Worm (Caenorhabditis elegans): ENCODE measurements around the gene sri-53.
A peak's percentile ranks its signal among the peaks of the same experiment; 100 is the strongest.

The sri-53 gene

ce11 chrII:3225200-3225599, 22.8 kb upstream of the sri-53 start, which contains the start of gene ZC239.16:
Gene ZC239.16, minus strand, starts transcription at chrII:3225319.
- TF ChIP-seq fos-1 (tag; optimal IDR thresholded peaks at IDR 0.05) = peak; percentile 63
- TF ChIP-seq lsy-2 (tag; optimal IDR thresholded peaks at IDR 0.05) = no peak

ce11 chrII:3224631-3225030, 22.2 kb upstream of the sri-53 start, which contains the start of gene ZC239.15:
Gene ZC239.15, minus strand, starts transcription at chrII:3224731.
- TF ChIP-seq unc-39 (tag; optimal IDR thresholded peaks at IDR 0.05) (no peak), unc-62 (GFP tag; optimal IDR thresholded peaks at IDR 0.05) (no peak), Y55F3AM.14 (GFP tag; optimal IDR thresholded peaks at IDR 0.05) (no peak), crh-2 (tag; optimal IDR thresholded peaks at IDR 0.05) (no peak), nhr-10 (tag; optimal IDR thresholded peaks at IDR 0.05) (no peak), aly-2 (tag; optimal IDR thresholded peaks at IDR 0.05) (no peak), ztf-11 (tag; optimal IDR thresholded peaks at IDR 0.05) (no peak), egl-27 (tag; optimal IDR thresholded peaks at IDR 0.05) (no peak), nhr-129 (tag; optimal IDR thresholded peaks at IDR 0.05) (no peak), lin-13 (GFP tag; optimal IDR thresholded peaks at IDR 0.05) (no peak), unc-55 (GFP tag; optimal IDR thresholded peaks at IDR 0.05) (no peak), nhr-21 (tag; optimal IDR thresholded peaks at IDR 0.05) (no peak)

ce11 chrII:3222686-3223085, 20.3 kb upstream of the sri-53 start, which contains the start of gene ZC239.13:
Gene ZC239.13, minus strand, starts transcription at chrII:3222839.
- TF ChIP-seq fos-1 (tag; optimal IDR thresholded peaks at IDR 0.05) (peak; percentile 5), nhr-23 (tag; optimal IDR thresholded peaks at IDR 0.05) (no peak)

- TF ChIP-seq F13H6.1 (tag; optimal IDR thresholded peaks at IDR 0.05) (no peak), Y55F3AM.14 (GFP tag; optimal IDR thresholded peaks at IDR 0.05) (no peak), nhr-129 (tag; optimal IDR thresholded peaks at IDR 0.05) (no peak), nhr-237 (tag; optimal IDR thresholded peaks at IDR 0.05) (no peak), fos-1 (tag; optimal IDR thresholded peaks at IDR 0.05) (no peak), sma-3 (GFP tag; optimal IDR thresholded peaks at IDR 0.05) (no peak), ZK546.5 (tag; optimal IDR thresholded peaks at IDR 0.05) (no peak), nhr-6 (tag; optimal IDR thresholded peaks at IDR 0.05) (no peak), R02D3.7 (tag; optimal IDR thresholded peaks at IDR 0.05) (no peak), nhr-11 (tag; optimal IDR thresholded peaks at IDR 0.05) (no peak), lin-11 (tag; optimal IDR thresholded peaks at IDR 0.05) (no peak), mdl-1 (tag; optimal IDR thresholded peaks at IDR 0.05) (no peak), zag-1 (tag; optimal IDR thresholded peaks at IDR 0.05) (no peak), egl-27 (tag; optimal IDR thresholded peaks at IDR 0.05) (no peak), nhr-12 (tag; optimal IDR thresholded peaks at IDR 0.05) (no peak), ceh-16 (tag; optimal IDR thresholded peaks at IDR 0.05) (no peak), snpc-4 (tag; optimal IDR thresholded peaks at IDR 0.05) (no peak), nhr-10 (tag; optimal IDR thresholded peaks at IDR 0.05) (no peak), elt-3 (tag; optimal IDR thresholded peaks at IDR 0.05) (no peak)
Measured at ce11 chrII:3221730-3222129, 19.3 kb upstream of the sri-53 start, which contains the start of gene ZC239.14. Gene ZC239.14, minus strand, starts transcription at chrII:3222034.

ce11 chrII:3220723-3221122, 18.3 kb upstream of the sri-53 start, which contains the start of gene ZC239.22:
Gene ZC239.22, minus strand, starts transcription at chrII:3220823.
- TF ChIP-seq nhr-12 (tag; optimal IDR thresholded peaks at IDR 0.05) = no peak
- no peak for TF ChIP-seq ztf-11 (tag; optimal IDR thresholded peaks at IDR 0.05)
- no peak for TF ChIP-seq unc-55 (GFP tag; optimal IDR thresholded peaks at IDR 0.05)
- no peak for TF ChIP-seq sem-4 (tag; optimal IDR thresholded peaks at IDR 0.05)
- TF ChIP-seq nhr-129 (tag; optimal IDR thresholded peaks at IDR 0.05) = no peak
- no peak for TF ChIP-seq lin-13 (GFP tag; optimal IDR thresholded peaks at IDR 0.05)
- no peak for TF ChIP-seq ceh-16 (tag; optimal IDR thresholded peaks at IDR 0.05)
- TF ChIP-seq aly-2 (tag; optimal IDR thresholded peaks at IDR 0.05) = no peak
- no peak for TF ChIP-seq nhr-237 (tag; optimal IDR thresholded peaks at IDR 0.05)
- no peak for TF ChIP-seq nhr-6 (tag; optimal IDR thresholded peaks at IDR 0.05)
- no peak for TF ChIP-seq sma-9 (GFP tag; optimal IDR thresholded peaks at IDR 0.05)
- TF ChIP-seq sma-9 (tag; optimal IDR thresholded peaks at IDR 0.05) = no peak
- TF ChIP-seq lin-11 (tag; optimal IDR thresholded peaks at IDR 0.05) = no peak
- no peak for TF ChIP-seq ceh-82 (tag; optimal IDR thresholded peaks at IDR 0.05)
- TF ChIP-seq ztf-1 (GFP tag; conservative IDR thresholded peaks at IDR 0.05) = no peak
- no peak for TF ChIP-seq nhr-77 (tag; optimal IDR thresholded peaks at IDR 0.05)
- no peak for TF ChIP-seq R02D3.7 (tag; optimal IDR thresholded peaks at IDR 0.05)
- TF ChIP-seq snpc-4 (tag; optimal IDR thresholded peaks at IDR 0.05) = no peak
- TF ChIP-seq sma-3 (GFP tag; optimal IDR thresholded peaks at IDR 0.05) = no peak
- TF ChIP-seq unc-39 (tag; optimal IDR thresholded peaks at IDR 0.05) = no peak
- no peak for TF ChIP-seq ZK546.5 (tag; optimal IDR thresholded peaks at IDR 0.05)

Measured in whole organism, L2 larva.